Fruit fly (Drosophila melanogaster): ENCODE data around the gene Anp.

Gene Anp

DNA sequence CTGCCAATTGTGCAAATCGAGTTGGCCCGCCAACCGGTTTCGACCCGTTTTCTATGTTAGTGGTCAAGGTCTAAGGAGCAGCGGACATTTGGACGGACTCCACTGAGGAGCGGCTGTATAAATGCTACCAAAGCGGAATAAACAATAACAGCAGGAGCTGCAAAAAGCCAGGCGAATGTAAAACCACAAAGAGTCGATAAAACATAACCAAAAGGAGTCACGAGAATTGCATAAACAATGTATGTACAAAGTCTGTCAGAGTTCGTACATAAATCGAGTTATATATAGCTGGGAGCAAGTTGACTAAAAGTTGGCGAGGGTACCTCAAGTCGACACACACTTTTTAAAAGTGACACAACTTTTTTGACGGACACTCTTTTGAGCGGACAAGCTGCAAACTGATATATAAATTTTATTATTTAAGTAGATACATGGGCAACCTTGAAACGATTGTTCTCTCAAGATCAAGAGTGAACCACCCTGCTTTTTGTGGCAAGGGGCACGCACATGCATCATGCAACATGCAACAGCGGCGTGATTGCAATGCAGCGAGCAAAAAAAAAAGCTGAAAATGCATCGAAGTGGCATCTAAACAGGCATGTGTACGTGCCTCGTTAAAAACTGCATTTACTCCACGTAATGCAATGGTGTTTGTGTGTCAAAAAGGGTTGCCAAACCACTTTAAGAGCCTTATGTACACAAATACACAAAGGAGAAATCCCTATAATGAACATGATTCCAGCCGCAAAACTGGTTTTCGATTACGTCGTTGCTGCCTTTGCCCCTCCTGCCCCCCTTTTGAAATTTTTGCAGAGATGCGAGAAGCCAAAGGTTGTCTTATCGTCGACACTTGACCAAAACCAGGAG, 45.7 kb downstream of the Anp start (continued):
- TF ChIP-seq CG14441 (GFP tag; IDR thresholded peaks at IDR 0.05), result no peak
- TF ChIP-seq p53 (GFP tag; optimal IDR thresholded peaks at IDR 0.05), result no peak
- TF ChIP-seq CG34224 (GFP tag; IDR thresholded peaks at IDR 0.05; ENCODE audit: partially characterized antibody), result no peak
- TF ChIP-seq CG11696 (GFP tag; IDR thresholded peaks at IDR 0.05), result no peak
- TF ChIP-seq corto (GFP tag; optimal IDR thresholded peaks at IDR 0.05), result peak; percentile 87
- TF ChIP-seq CG11093 (GFP tag; IDR thresholded peaks at IDR 0.05), result no peak
- no peak for TF ChIP-seq lov (optimal IDR thresholded peaks at IDR 0.05)
- TF ChIP-seq lov (GFP tag; IDR thresholded peaks at IDR 0.05), result 0 out of 3 replicates have a peak, but pooled peaks have one; percentile 65
- no peak for TF ChIP-seq bowl (GFP tag; IDR thresholded peaks at IDR 0.05)
- TF ChIP-seq bsh (GFP tag; optimal IDR thresholded peaks at IDR 0.05), result peak; percentile 61 to 97
- no peak for TF ChIP-seq CG17385 (GFP tag; optimal IDR thresholded peaks at IDR 0.05)
- peak; percentile 60; the same call in 1 of the 2 replicates for TF ChIP-seq ara (GFP tag; IDR thresholded peaks at IDR 0.05)
- no peak for TF ChIP-seq z (GFP tag; IDR thresholded peaks at IDR 0.05)
- TF ChIP-seq chinmo (GFP tag; IDR thresholded peaks at IDR 0.05; ENCODE audit: partially characterized antibody), result no peak
- TF ChIP-seq CG5953 (GFP tag; IDR thresholded peaks at IDR 0.05), result no peak
- TF ChIP-seq Jarid2 (GFP tag; optimal IDR thresholded peaks at IDR 0.05), result no peak
- no peak for TF ChIP-seq D19B (GFP tag; optimal IDR thresholded peaks at IDR 0.05)
- TF ChIP-seq eve (GFP tag; optimal IDR thresholded peaks at IDR 0.05), result peak in 1 of 2 experiments; percentile 24
- peak in 1 of 3 experiments; percentile 29 for TF ChIP-seq lola (GFP tag; optimal IDR thresholded peaks at IDR 0.05)
- TF ChIP-seq Hsf (GFP tag; optimal IDR thresholded peaks at IDR 0.05), result no peak
- TF ChIP-seq cg (GFP tag; optimal IDR thresholded peaks at IDR 0.05), result no peak
- peak; percentile 95 for TF ChIP-seq lbe (GFP tag; optimal IDR thresholded peaks at IDR 0.05)
- peak; percentile 44 for TF ChIP-seq CG10979 (tag; optimal IDR thresholded peaks at IDR 0.05)
- TF ChIP-seq CG33557 (GFP tag; optimal IDR thresholded peaks at IDR 0.05), result peak; percentile 18
- peak; percentile 4 for TF ChIP-seq stwl (tag; optimal IDR thresholded peaks at IDR 0.05)
- peak; percentile 45; the same call in 1 of the 2 replicates for TF ChIP-seq CG17328 (GFP tag; IDR thresholded peaks at IDR 0.05)
- TF ChIP-seq Awh (GFP tag; IDR thresholded peaks at IDR 0.05), result 0 out of 2 replicates have a peak, but pooled peaks have one; percentile 25
- 0 out of 3 replicates have a peak, but pooled peaks have one; percentile 33 for TF ChIP-seq hb (GFP tag; IDR thresholded peaks at IDR 0.05; ENCODE audit: partially characterized antibody)
- TF ChIP-seq CG12299 (tag; optimal IDR thresholded peaks at IDR 0.05), result no peak
- TF ChIP-seq Drgx (GFP tag; IDR thresholded peaks at IDR 0.05), result peak; percentile 93
- 0 out of 2 replicates have a peak, but pooled peaks have one; percentile 3 for TF ChIP-seq CG1024 (GFP tag; IDR thresholded peaks at IDR 0.05)
- TF ChIP-seq gsb-n (tag; optimal IDR thresholded peaks at IDR 0.05), result peak; percentile 3
- no peak for TF ChIP-seq Hand (GFP tag; optimal IDR thresholded peaks at IDR 0.05)
- TF ChIP-seq zfh1 (GFP tag; IDR thresholded peaks at IDR 0.05), result peak; percentile 72
- no peak for TF ChIP-seq CG2202 (tag; optimal IDR thresholded peaks at IDR 0.05)
- peak; percentile 14 for TF ChIP-seq CG12391 (tag; optimal IDR thresholded peaks at IDR 0.05)
- TF ChIP-seq gt (GFP tag; IDR thresholded peaks at IDR 0.05), result 0 out of 2 replicates have a peak, but pooled peaks have one; percentile 18
- no peak for TF ChIP-seq esg (GFP tag; conservative IDR thresholded peaks at IDR 0.05)
- no peak for TF ChIP-seq Dll (GFP tag; IDR thresholded peaks at IDR 0.05; ENCODE audit: partially characterized antibody)
- TF ChIP-seq sens (GFP tag), result no peak
- TF ChIP-seq dmrt11E (tag; optimal IDR thresholded peaks at IDR 0.05), result peak; percentile 41
